Worm (Caenorhabditis elegans) whole organism, late embryonic: ENCODE data around the gene clp-7.

ENCODE experiments used
- ahr-1 ChIP-seq: sonication (generic microtip); optimal IDR thresholded peaks from 2 replicates; lab custom pipeline; 2016; ENCODE audit warnings: missing genetic modification characterization, missing compliant biosample characterization
- ceh-34 ChIP-seq: sonication (generic microtip); optimal IDR thresholded peaks from 2 replicates; lab custom pipeline; 2016; ENCODE audit warnings: mild to moderate bottlenecking, missing genetic modification characterization, missing compliant biosample characterization
- pqm-1 ChIP-seq: sonication (generic microtip); optimal IDR thresholded peaks from 2 replicates; lab custom pipeline; 2016; ENCODE audit warnings: missing genetic modification characterization, missing compliant biosample characterization

- TF ChIP-seq pqm-1 (tag; lab: Kevin White, UChicago) (no peak), ahr-1 (tag; lab: Kevin White, UChicago) (no peak), ceh-34 (tag; lab: Kevin White, UChicago) (no peak)
These were observed 54.3 kb downstream of the clp-7 start for ce11 chrIV:1391446-1391845.
